Worm (Caenorhabditis elegans) whole organism, early embryonic: ENCODE measurements around the gene dhs-9.

ENCODE experiments used
- B0310.2 ChIP-seq: sonication (generic microtip); optimal IDR thresholded peaks from 2 replicates; lab custom pipeline; 2016; ENCODE audit warnings: mild to moderate bottlenecking, missing genetic modification characterization, missing compliant biosample characterization
- F13C5.2 ChIP-seq: sonication (generic microtip); optimal IDR thresholded peaks from 2 replicates; lab custom pipeline; 2017; ENCODE audit warnings: mild to moderate bottlenecking, missing genetic modification characterization, inconsistent platforms, missing compliant biosample characterization
- aly-1 ChIP-seq: sonication (generic microtip); optimal IDR thresholded peaks from 2 replicates; lab custom pipeline; 2016; ENCODE audit warnings: missing genetic modification characterization, missing compliant biosample characterization
- ama-1 ChIP-seq: fragments of 150-350 bp; optimal IDR thresholded peaks from 2 replicates; lab custom pipeline; 2014
- ceh-13 ChIP-seq: fragments of 200-800 bp; sonication (Bioruptor generic); optimal IDR thresholded peaks from 2 replicates; lab custom pipeline; 2018; ENCODE audit warnings: mild to moderate bottlenecking, missing genetic modification characterization, missing compliant biosample characterization
- ceh-36 ChIP-seq: sonication (generic microtip); optimal IDR thresholded peaks from 2 replicates; lab custom pipeline; 2016; ENCODE audit warnings: missing genetic modification characterization, inconsistent platforms, missing compliant biosample characterization
- ets-7 ChIP-seq: sonication (generic microtip); optimal IDR thresholded peaks from 2 replicates; lab custom pipeline; 2016; ENCODE audit warnings: missing genotype, missing genetic modification characterization, missing compliant biosample characterization
- flt-1 ChIP-seq: fragments of 200-800 bp; sonication (Bioruptor generic); IDR thresholded peaks from 2 replicates; pipeline ENCODE4 v1.3.6; 2022; ENCODE audit warnings: missing genetic modification characterization, missing compliant biosample characterization
- hmbx-1 ChIP-seq: sonication (generic microtip); optimal IDR thresholded peaks from 2 replicates; lab custom pipeline; 2016; ENCODE audit warnings: mild to moderate bottlenecking, missing genetic modification characterization, missing compliant biosample characterization
- hmg-4 ChIP-seq: fragments of 200-800 bp; sonication (Bioruptor generic); optimal IDR thresholded peaks from 2 replicates; lab custom pipeline; 2018; ENCODE audit warnings: mild to moderate bottlenecking, missing genetic modification characterization, missing compliant biosample characterization
- hnd-1 ChIP-seq: sonication (generic microtip); optimal IDR thresholded peaks from 2 replicates; lab custom pipeline; 2016; ENCODE audit warnings: missing genetic modification characterization, missing compliant biosample characterization
- pes-1 ChIP-seq: fragments of 200-800 bp; sonication (Bioruptor generic); IDR thresholded peaks from 2 replicates; pipeline ENCODE4 v1.3.6; 2022; ENCODE audit warnings: missing genetic modification reagents, missing genetic modification characterization, missing compliant biosample characterization
- scrt-1 ChIP-seq: fragments of 200-800 bp; sonication (Bioruptor generic); IDR thresholded peaks from 2 replicates; pipeline ENCODE4 v1.3.6; 2022; ENCODE audit warnings: missing genetic modification characterization, missing compliant biosample characterization
- sea-1 ChIP-seq: fragments of 200-800 bp; sonication (Bioruptor generic); conservative IDR thresholded peaks from 2 replicates; pipeline ENCODE4 v1.3.6; 2022; ENCODE audit warnings: missing genetic modification characterization, missing compliant biosample characterization
- tbx-11 ChIP-seq: fragments of 200-800 bp; sonication (Bioruptor generic); IDR thresholded peaks from 2 replicates; pipeline ENCODE4 v1.3.6; 2022; ENCODE audit warnings: missing genetic modification characterization, missing compliant biosample characterization
- tbx-37 ChIP-seq: fragments of 200-800 bp; sonication (Bioruptor generic); conservative IDR thresholded peaks from 2 replicates; pipeline ENCODE4 v1.3.6; 2022; ENCODE audit warnings: missing genetic modification reagents, missing genetic modification characterization, missing compliant biosample characterization
- tra-4 ChIP-seq: sonication (generic microtip); optimal IDR thresholded peaks from 2 replicates; lab custom pipeline; 2017; ENCODE audit warnings: missing genetic modification characterization, missing compliant biosample characterization

The dhs-9 gene

ce11 chrIII:5344561-5344960 is 23.3 kb downstream of the dhs-9 start:
- no peak for TF ChIP-seq sea-1 (GFP tag; lab: Robert Waterston, UW)
- TF ChIP-seq tbx-11, result no peak
- TF ChIP-seq ets-7 (tag; lab: Kevin White, UChicago), result no peak
- no peak for TF ChIP-seq flt-1
- TF ChIP-seq ama-1 (lab: Kevin White, UChicago), result no peak
- no peak for TF ChIP-seq tra-4 (tag; lab: Kevin White, UChicago)
- TF ChIP-seq B0310.2, result no peak
- no peak for TF ChIP-seq hnd-1 (tag; lab: Kevin White, UChicago)
- no peak for TF ChIP-seq F13C5.2 (tag; lab: Kevin White, UChicago)
- TF ChIP-seq aly-1 (tag; lab: Kevin White, UChicago), result no peak
- no peak for TF ChIP-seq hmg-4 (GFP tag; lab: Kevin White, UChicago)
- no peak for TF ChIP-seq pes-1

- TF ChIP-seq ceh-36 (tag; lab: Kevin White, UChicago) (no peak), ets-7 (tag; lab: Kevin White, UChicago) (no peak), tbx-37 (GFP tag; lab: Robert Waterston, UW) (no peak), ceh-13 (GFP tag; lab: Kevin White, UChicago) (no peak), scrt-1 (no peak), hnd-1 (tag; lab: Kevin White, UChicago) (no peak), flt-1 (no peak), F13C5.2 (tag; lab: Kevin White, UChicago) (no peak), tbx-11 (no peak), sea-1 (GFP tag; lab: Robert Waterston, UW) (no peak), aly-1 (tag; lab: Kevin White, UChicago) (no peak), hmg-4 (GFP tag; lab: Kevin White, UChicago) (no peak), hmbx-1 (tag; lab: Kevin White, UChicago) (no peak)
Measured at ce11 chrIII:5343555-5343954, 24.3 kb downstream of the dhs-9 start.

- TF ChIP-seq sea-1 (GFP tag; lab: Robert Waterston, UW) (no peak), B0310.2 (no peak), tbx-37 (GFP tag; lab: Robert Waterston, UW) (no peak), scrt-1 (no peak), aly-1 (tag; lab: Kevin White, UChicago) (no peak), ceh-13 (GFP tag; lab: Kevin White, UChicago) (no peak), ceh-36 (tag; lab: Kevin White, UChicago) (no peak), hmg-4 (GFP tag; lab: Kevin White, UChicago) (no peak), pes-1 (no peak), ets-7 (tag; lab: Kevin White, UChicago) (no peak), flt-1 (no peak), hmbx-1 (tag; lab: Kevin White, UChicago) (no peak), hnd-1 (tag; lab: Kevin White, UChicago) (no peak), tra-4 (tag; lab: Kevin White, UChicago) (no peak), tbx-11 (no peak)
Measured at ce11 chrIII:5341382-5341781, 26.5 kb downstream of the dhs-9 start, which contains the start of gene ZK121.2. ZK121.2 (plus strand) TSS chrIII:5341682.

- TF ChIP-seq tra-4 (tag; lab: Kevin White, UChicago), result no peak
- no peak for TF ChIP-seq F13C5.2 (tag; lab: Kevin White, UChicago)
- no peak for TF ChIP-seq B0310.2
- no peak for TF ChIP-seq hnd-1 (tag; lab: Kevin White, UChicago)
- no peak for TF ChIP-seq tbx-37 (GFP tag; lab: Robert Waterston, UW)
- no peak for TF ChIP-seq ama-1 (lab: Kevin White, UChicago)
- TF ChIP-seq pes-1, result no peak
- TF ChIP-seq tbx-11, result no peak
- TF ChIP-seq sea-1 (GFP tag; lab: Robert Waterston, UW), result no peak
- TF ChIP-seq scrt-1, result no peak
- no peak for TF ChIP-seq ceh-36 (tag; lab: Kevin White, UChicago)
- no peak for TF ChIP-seq ets-7 (tag; lab: Kevin White, UChicago)
- no peak for TF ChIP-seq hmg-4 (GFP tag; lab: Kevin White, UChicago)
- no peak for TF ChIP-seq ceh-13 (GFP tag; lab: Kevin White, UChicago)
- no peak for TF ChIP-seq flt-1
- TF ChIP-seq aly-1 (tag; lab: Kevin White, UChicago), result no peak
Measured at ce11 chrIII:5340530-5340929, 27.3 kb downstream of the dhs-9 start.

ce11 chrIII:5338787-5339186 is 29.1 kb downstream of the dhs-9 start:
- TF ChIP-seq ceh-36 (tag; lab: Kevin White, UChicago), result no peak

- TF ChIP-seq pes-1 (no peak), hnd-1 (tag; lab: Kevin White, UChicago) (no peak), tbx-11 (no peak), hmbx-1 (tag; lab: Kevin White, UChicago) (no peak), tra-4 (tag; lab: Kevin White, UChicago) (no peak), scrt-1 (no peak), ceh-36 (tag; lab: Kevin White, UChicago) (no peak), ceh-13 (GFP tag; lab: Kevin White, UChicago) (no peak)
Measured at ce11 chrIII:5334517-5335049, 33.3 kb downstream of the dhs-9 start.

- TF ChIP-seq ceh-36 (tag; lab: Kevin White, UChicago) (no peak), ets-7 (tag; lab: Kevin White, UChicago) (no peak), scrt-1 (no peak), pes-1 (no peak), sea-1 (GFP tag; lab: Robert Waterston, UW) (no peak), ceh-13 (GFP tag; lab: Kevin White, UChicago) (no peak), ama-1 (lab: Kevin White, UChicago) (no peak), tbx-11 (no peak)
Measured at ce11 chrIII:5329372-5329771, 38.5 kb downstream of the dhs-9 start.

ce11 chrIII:5326323-5326722 is 41.5 kb downstream of the dhs-9 start, which contains the start of gene sorf-2:
sorf-2 (plus strand) TSS chrIII:5326623.
- no peak for TF ChIP-seq scrt-1
- TF ChIP-seq tbx-37 (GFP tag; lab: Robert Waterston, UW), result no peak
- no peak for TF ChIP-seq B0310.2
- no peak for TF ChIP-seq tra-4 (tag; lab: Kevin White, UChicago)
- TF ChIP-seq ets-7 (tag; lab: Kevin White, UChicago), result no peak
- no peak for TF ChIP-seq F13C5.2 (tag; lab: Kevin White, UChicago)
- no peak for TF ChIP-seq ceh-13 (GFP tag; lab: Kevin White, UChicago)
- no peak for TF ChIP-seq ceh-36 (tag; lab: Kevin White, UChicago)
- no peak for TF ChIP-seq aly-1 (tag; lab: Kevin White, UChicago)
- TF ChIP-seq tbx-11, result no peak
- no peak for TF ChIP-seq sea-1 (GFP tag; lab: Robert Waterston, UW)
- no peak for TF ChIP-seq hnd-1 (tag; lab: Kevin White, UChicago)
- no peak for TF ChIP-seq flt-1
- no peak for TF ChIP-seq ama-1 (lab: Kevin White, UChicago)
- no peak for TF ChIP-seq hmbx-1 (tag; lab: Kevin White, UChicago)
